Worm (Caenorhabditis elegans) whole organism, L4 larva: ENCODE results near the gene ZK938.10.

Experiments used
- F10B5.3 ChIP-seq: sonication (generic microtip); optimal IDR thresholded peaks from 2 replicates; lab custom pipeline; 2016; ENCODE audit warnings: mild to moderate bottlenecking, missing genetic modification characterization, missing compliant biosample characterization
- F49E8.2 ChIP-seq: sonication (generic microtip); optimal IDR thresholded peaks from 2 replicates; lab custom pipeline; 2016; ENCODE audit warnings: missing compliant biosample characterization, mild to moderate bottlenecking, missing genetic modification characterization, borderline replicate concordance
- ama-1 ChIP-seq: fragments of 150-350 bp; optimal IDR thresholded peaks from 2 replicates; lab custom pipeline; 2014; ENCODE audit warnings: inconsistent platforms, mixed read lengths
- ces-1 ChIP-seq: fragments of 150-350 bp; sonication (generic microtip); optimal IDR thresholded peaks from 4 replicates; lab custom pipeline; 2014; ENCODE audit warnings: missing biosample characterization, missing genetic modification reagents, missing genetic modification characterization
- ctbp-1 ChIP-seq: fragments of 200-800 bp; sonication (Bioruptor generic); IDR thresholded peaks from 2 replicates; pipeline ENCODE4 v1.3.6; 2022; ENCODE audit warnings: missing genetic modification reagents, missing genetic modification characterization, missing compliant biosample characterization
- dpl-1 ChIP-seq: fragments of 150-350 bp; optimal IDR thresholded peaks from 2 replicates; lab custom pipeline; 2014; ENCODE audit warnings: missing biosample characterization, missing genetic modification reagents, missing genetic modification characterization
- lsy-2 ChIP-seq, 2 experiments: fragments of 150-350 bp in 1 of 2; sonication (generic microtip) in 1 of 2; optimal IDR thresholded peaks; 2 replicates each; lab custom pipeline; 2014 to 2017; ENCODE audit warnings: missing biosample characterization in 2 of 2, missing genetic modification characterization in 2 of 2
- mdl-1 ChIP-seq, 2 experiments: fragments of 150-350 bp in 1 of 2; sonication (generic microtip) in 1 of 2; optimal IDR thresholded peaks; 2 replicates each; lab custom pipeline; 2014 to 2017; ENCODE audit warnings: missing biosample characterization in 2 of 2, missing genetic modification characterization in 2 of 2
- mxl-3 ChIP-seq: fragments of 200-800 bp; sonication (Bioruptor generic); optimal IDR thresholded peaks from 2 replicates; lab custom pipeline; 2018; ENCODE audit warnings: mild to moderate bottlenecking, missing genetic modification characterization, missing compliant biosample characterization
- nhr-25 ChIP-seq: sonication (generic microtip); optimal IDR thresholded peaks from 2 replicates; lab custom pipeline; 2017; ENCODE audit warnings: missing genetic modification characterization, mild to moderate bottlenecking, missing compliant biosample characterization, antibody characterized with exemption, moderate library complexity, borderline replicate concordance; ENCODE audit not compliant: insufficient read depth
- saeg-2 ChIP-seq: fragments of 200-800 bp; sonication (Bioruptor generic); IDR thresholded peaks from 2 replicates; pipeline ENCODE4 v1.3.6; 2022; ENCODE audit warnings: missing genetic modification reagents, missing genetic modification characterization, missing compliant biosample characterization
- snpc-4 ChIP-seq: fragments of 150-350 bp; optimal IDR thresholded peaks from 2 replicates; lab custom pipeline; 2014; ENCODE audit warnings: missing biosample characterization, missing genetic modification characterization
- ztf-7 ChIP-seq: fragments of 150-350 bp; optimal IDR thresholded peaks from 2 replicates; lab custom pipeline; 2014; ENCODE audit warnings: missing biosample characterization, missing genetic modification characterization

ce11 chrII:9829108-9829507 is 21.7 kb downstream of the ZK938.10 start, which contains the start of gene ZK938.1:
- TF ChIP-seq dpl-1 (GFP tag; lab: Kevin White, UChicago) (no peak), ces-1 (GFP tag; lab: Kevin White, UChicago) (no peak), lsy-2 (tag; optimal IDR thresholded peaks at IDR 0.05; lab: Kevin White, UChicago) (no peak), ctbp-1 (no peak), mxl-3 (GFP tag; lab: Kevin White, UChicago) (no peak), ama-1 (lab: Kevin White, UChicago) (no peak), ztf-7 (tag; lab: Kevin White, UChicago) (no peak), F10B5.3 (no peak), snpc-4 (tag; lab: Kevin White, UChicago) (no peak), nhr-25 (tag; lab: Kevin White, UChicago) (no peak), F49E8.2 (tag; lab: Kevin White, UChicago) (no peak), mdl-1 (tag; optimal IDR thresholded peaks at IDR 0.05; lab: Kevin White, UChicago) (no peak), saeg-2 (GFP tag; lab: Robert Waterston, UW) (no peak)
